Worm (Caenorhabditis elegans) whole organism, L2 larva: ENCODE results near the gene C49C3.15.

Source experiments
- C34F6.9 ChIP-seq: fragments of 150-350 bp; optimal IDR thresholded peaks from 2 replicates; lab custom pipeline; 2014; ENCODE audit warnings: missing biosample characterization, missing genetic modification characterization
- F13H6.1 ChIP-seq: sonication (generic microtip); optimal IDR thresholded peaks from 2 replicates; lab custom pipeline; 2016; ENCODE audit warnings: missing genetic modification characterization, missing compliant biosample characterization
- R02D3.7 ChIP-seq: fragments of 150-350 bp; optimal IDR thresholded peaks from 2 replicates; lab custom pipeline; 2014; ENCODE audit warnings: missing biosample characterization, missing genetic modification characterization
- Y55F3AM.14 ChIP-seq: fragments of 200-800 bp; sonication (Bioruptor generic); optimal IDR thresholded peaks from 2 replicates; lab custom pipeline; 2018; ENCODE audit warnings: mild to moderate bottlenecking, missing genetic modification characterization, missing compliant biosample characterization
- alr-1 ChIP-seq: fragments of 150-350 bp; optimal IDR thresholded peaks from 2 replicates; lab custom pipeline; 2014; ENCODE audit warnings: missing biosample characterization, missing genetic modification characterization
- aly-2 ChIP-seq: fragments of 150-350 bp; optimal IDR thresholded peaks from 2 replicates; lab custom pipeline; 2014; ENCODE audit warnings: missing biosample characterization, missing genetic modification characterization
- ama-1 ChIP-seq: fragments of 150-350 bp; optimal IDR thresholded peaks from 2 replicates; lab custom pipeline; 2018; ENCODE audit warnings: inconsistent platforms
- blmp-1 ChIP-seq: sonication (generic microtip); optimal IDR thresholded peaks from 2 replicates; lab custom pipeline; 2017; ENCODE audit warnings: missing genetic modification characterization, mild to moderate bottlenecking, missing compliant biosample characterization, antibody characterized with exemption, moderate library complexity; ENCODE audit not compliant: insufficient read depth
- ceh-16 ChIP-seq: fragments of 150-350 bp; optimal IDR thresholded peaks from 2 replicates; lab custom pipeline; 2014; ENCODE audit warnings: missing biosample characterization, missing genetic modification characterization
- crh-2 ChIP-seq: sonication (generic microtip); optimal IDR thresholded peaks from 2 replicates; lab custom pipeline; 2017; ENCODE audit warnings: missing biosample characterization, missing genetic modification characterization
- elt-1 ChIP-seq: fragments of 150-350 bp; optimal IDR thresholded peaks from 2 replicates; lab custom pipeline; 2014; ENCODE audit warnings: missing biosample characterization, missing genetic modification characterization
- elt-3 ChIP-seq: sonication (generic microtip); optimal IDR thresholded peaks from 2 replicates; lab custom pipeline; 2017; ENCODE audit warnings: missing biosample characterization, missing genetic modification characterization
- fos-1 ChIP-seq: fragments of 150-350 bp; optimal IDR thresholded peaks from 2 replicates; lab custom pipeline; 2014; ENCODE audit warnings: missing biosample characterization, missing genetic modification characterization
- gmeb-1 ChIP-seq: fragments of 150-350 bp; optimal IDR thresholded peaks from 2 replicates; lab custom pipeline; 2014; ENCODE audit warnings: missing biosample characterization, missing genetic modification characterization
- lin-11 ChIP-seq: fragments of 150-350 bp; sonication (generic microtip); optimal IDR thresholded peaks from 2 replicates; lab custom pipeline; 2014; ENCODE audit warnings: missing biosample characterization, missing genetic modification characterization, inconsistent platforms, mixed read lengths
- lin-13 ChIP-seq: fragments of 150-350 bp; optimal IDR thresholded peaks from 2 replicates; lab custom pipeline; 2014; ENCODE audit warnings: missing biosample characterization, missing genetic modification reagents, missing genetic modification characterization
- lin-39 ChIP-seq: fragments of 150-350 bp; optimal IDR thresholded peaks from 2 replicates; lab custom pipeline; 2014; ENCODE audit warnings: missing biosample characterization, missing genetic modification reagents, missing genetic modification characterization
- lsy-2 ChIP-seq, 2 experiments: fragments of 150-350 bp in 1 of 2; sonication (generic microtip) in 1 of 2; optimal IDR thresholded peaks; 2 replicates each; lab custom pipeline; 2014 to 2017; ENCODE audit warnings: missing biosample characterization in 2 of 2, missing genetic modification characterization in 2 of 2
- mab-5 ChIP-seq: fragments of 150-350 bp; optimal IDR thresholded peaks from 2 replicates; lab custom pipeline; 2014; ENCODE audit warnings: missing biosample characterization, missing genetic modification characterization
- mbf-1 ChIP-seq: sonication (generic microtip); optimal IDR thresholded peaks from 2 replicates; lab custom pipeline; 2017; ENCODE audit warnings: missing biosample characterization, missing genetic modification characterization
- mdl-1 ChIP-seq, 2 experiments: fragments of 150-350 bp in 1 of 2; sonication (generic microtip) in 1 of 2; optimal IDR thresholded peaks; 2 replicates each; lab custom pipeline; 2017; ENCODE audit warnings: missing biosample characterization in 2 of 2, missing genetic modification characterization in 2 of 2
- nhr-10 ChIP-seq: sonication (generic microtip); optimal IDR thresholded peaks from 2 replicates; lab custom pipeline; 2017; ENCODE audit warnings: missing biosample characterization, missing genetic modification characterization
- nhr-11 ChIP-seq: fragments of 150-350 bp; optimal IDR thresholded peaks from 2 replicates; lab custom pipeline; 2014; ENCODE audit warnings: missing biosample characterization, missing genetic modification characterization
- nhr-12 ChIP-seq: fragments of 150-350 bp; optimal IDR thresholded peaks from 2 replicates; lab custom pipeline; 2014; ENCODE audit warnings: missing biosample characterization, missing genetic modification characterization
- nhr-129 ChIP-seq: fragments of 150-350 bp; optimal IDR thresholded peaks from 2 replicates; lab custom pipeline; 2014; ENCODE audit warnings: missing biosample characterization, missing genetic modification characterization
- nhr-21 ChIP-seq: fragments of 150-350 bp; optimal IDR thresholded peaks from 2 replicates; lab custom pipeline; 2014; ENCODE audit warnings: missing biosample characterization, missing genetic modification characterization
- nhr-237 ChIP-seq: fragments of 150-350 bp; optimal IDR thresholded peaks from 2 replicates; lab custom pipeline; 2014; ENCODE audit warnings: missing biosample characterization, missing genetic modification characterization
- nhr-25 ChIP-seq: fragments of 150-350 bp; sonication (generic microtip); optimal IDR thresholded peaks from 3 replicates; lab custom pipeline; 2014; ENCODE audit warnings: missing biosample characterization, missing genetic modification characterization
- nhr-6 ChIP-seq: fragments of 150-350 bp; optimal IDR thresholded peaks from 2 replicates; lab custom pipeline; 2014; ENCODE audit warnings: missing biosample characterization, missing genetic modification characterization
- nhr-77 ChIP-seq: fragments of 150-350 bp; optimal IDR thresholded peaks from 2 replicates; lab custom pipeline; 2014; ENCODE audit warnings: missing biosample characterization, missing genetic modification characterization
- peb-1 ChIP-seq: fragments of 150-350 bp; optimal IDR thresholded peaks from 2 replicates; lab custom pipeline; 2014; ENCODE audit warnings: missing biosample characterization, missing genetic modification characterization
- sem-4 ChIP-seq: fragments of 150-350 bp; optimal IDR thresholded peaks from 2 replicates; lab custom pipeline; 2014; ENCODE audit warnings: missing biosample characterization, missing genetic modification reagents, missing genetic modification characterization
- skn-1 ChIP-seq: sonication (generic microtip); optimal IDR thresholded peaks from 2 replicates; lab custom pipeline; 2017; ENCODE audit warnings: missing biosample characterization, missing genetic modification characterization
- sma-3 ChIP-seq: sonication (generic microtip); optimal IDR thresholded peaks from 2 replicates; lab custom pipeline; 2016; ENCODE audit warnings: missing genetic modification reagents, missing genetic modification characterization, missing compliant biosample characterization
- unc-55 ChIP-seq: fragments of 150-350 bp; sonication (generic microtip); optimal IDR thresholded peaks from 3 replicates; lab custom pipeline; 2014; ENCODE audit warnings: missing biosample characterization, missing genetic modification reagents, missing genetic modification characterization
- unc-62 ChIP-seq: fragments of 150-350 bp; optimal IDR thresholded peaks from 2 replicates; lab custom pipeline; 2014; ENCODE audit warnings: missing biosample characterization, missing genetic modification reagents, missing genetic modification characterization
- zag-1 ChIP-seq: fragments of 150-350 bp; optimal IDR thresholded peaks from 2 replicates; lab custom pipeline; 2014; ENCODE audit warnings: missing biosample characterization, missing genetic modification characterization
- ztf-1 ChIP-seq: fragments of 200-800 bp; sonication (Bioruptor generic); conservative IDR thresholded peaks from 2 replicates; pipeline ENCODE4 v1.3.6; 2022; ENCODE audit warnings: missing genetic modification characterization, missing compliant biosample characterization
- ztf-11 ChIP-seq: sonication (generic microtip); optimal IDR thresholded peaks from 2 replicates; lab custom pipeline; 2017; ENCODE audit warnings: missing biosample characterization, missing genetic modification characterization

Gene C49C3.15

DNA sequence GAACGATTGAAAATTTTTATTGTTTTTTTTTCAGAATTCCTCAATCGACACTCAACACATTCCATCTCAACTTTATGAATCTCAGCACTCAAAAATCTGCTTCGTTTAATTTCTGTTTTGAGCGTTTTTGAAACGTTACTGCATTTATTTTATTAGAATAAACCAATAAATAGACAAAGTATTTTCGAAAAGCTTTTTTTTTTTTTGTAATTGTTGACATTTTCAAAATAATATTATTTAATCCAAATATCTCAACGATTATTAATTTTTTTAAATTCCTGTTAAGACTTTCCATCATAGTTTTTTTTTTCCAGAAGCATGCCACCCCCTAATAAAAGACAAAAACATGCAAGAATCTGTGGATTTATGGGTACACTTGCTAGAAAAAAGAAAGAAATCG lies 1.8 kb upstream of the C49C3.15 start, which contains the start of gene C49C3.7:
Gene C49C3.7 (plus strand): TSS at position 301 of the 400 bp plus-strand sequence.
- TF ChIP-seq ceh-16 (tag; lab: Kevin White, UChicago) (no peak), sma-3 (GFP tag; lab: Kevin White, UChicago) (no peak), nhr-10 (tag; lab: Kevin White, UChicago) (no peak), ztf-1 (GFP tag; lab: Robert Waterston, UW) (no peak), lin-11 (tag; lab: Kevin White, UChicago) (no peak), elt-1 (tag; lab: Kevin White, UChicago) (no peak), C34F6.9 (tag; lab: Kevin White, UChicago) (no peak), aly-2 (tag; lab: Kevin White, UChicago) (no peak), sem-4 (no peak), unc-55 (no peak), lin-39 (tag; lab: Kevin White, UChicago) (no peak), nhr-25 (tag; lab: Kevin White, UChicago) (no peak), gmeb-1 (tag; lab: Kevin White, UChicago) (no peak), mab-5 (tag; lab: Kevin White, UChicago) (no peak)

DNA sequence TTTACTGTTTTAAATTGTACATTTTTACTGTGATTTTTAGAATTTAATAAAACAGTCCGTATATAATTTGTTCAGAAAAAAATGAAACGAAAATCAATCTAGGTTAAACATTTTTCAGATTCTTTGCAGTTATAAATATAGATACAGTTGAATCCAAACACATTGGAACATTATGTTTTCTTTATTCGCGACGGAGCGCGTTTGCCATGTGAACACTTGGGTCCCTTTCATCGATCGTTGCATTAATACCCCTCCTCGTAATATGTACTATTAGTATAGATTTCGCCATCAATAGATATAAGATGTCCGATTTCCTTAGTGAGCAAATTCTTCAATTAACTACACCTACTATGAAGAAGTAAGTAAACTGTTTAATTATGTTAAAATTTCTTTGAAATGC lies 1.0 kb downstream of the C49C3.15 start, which contains the start of gene C49C3.8:
Gene C49C3.8 (plus strand): TSS at position 173 of the 400 bp plus-strand sequence.
- peak; percentile 8 for TF ChIP-seq nhr-129
- no peak for TF ChIP-seq nhr-77 (tag; lab: Kevin White, UChicago)
- peak; percentile 61 for TF ChIP-seq C34F6.9 (tag; lab: Kevin White, UChicago)
- TF ChIP-seq unc-55: peak; percentile 54

ce11 chrIV:17338920-17339510 lies 5.0 kb downstream of the C49C3.15 start, which contains the start of gene C49C3.10:
TSS of gene C49C3.10 (minus strand) at chrIV:17338970.
- TF ChIP-seq Y55F3AM.14 (GFP tag; lab: Kevin White, UChicago) (no peak), mdl-1 (tag; optimal IDR thresholded peaks at IDR 0.05; lab: Kevin White, UChicago) (no peak), crh-2 (tag; lab: Kevin White, UChicago) (peak; percentile 56), ceh-16 (tag; lab: Kevin White, UChicago) (no peak), skn-1 (tag; lab: Kevin White, UChicago) (peak; percentile 55), nhr-237 (tag; lab: Kevin White, UChicago) (no peak), fos-1 (peak; percentile 74)

- TF ChIP-seq fos-1: no peak
- no peak for TF ChIP-seq nhr-21 (tag; lab: Kevin White, UChicago)
- no peak for TF ChIP-seq zag-1 (tag; lab: Kevin White, UChicago)
- no peak for TF ChIP-seq nhr-25 (tag; lab: Kevin White, UChicago)
- no peak for TF ChIP-seq lin-13 (GFP tag; lab: Kevin White, UChicago)
- TF ChIP-seq blmp-1 (tag; lab: Kevin White, UChicago): no peak
- no peak for TF ChIP-seq nhr-129
- no peak for TF ChIP-seq elt-1 (tag; lab: Kevin White, UChicago)
- no peak for TF ChIP-seq peb-1 (tag; lab: Kevin White, UChicago)
- TF ChIP-seq mbf-1 (tag; lab: Kevin White, UChicago): no peak
- TF ChIP-seq ztf-11 (tag; lab: Kevin White, UChicago): no peak
- no peak for TF ChIP-seq unc-55
- TF ChIP-seq, all 48 proteins: peak for 0
Observed at ce11 chrIV:17341033-17341432, 7.0 kb downstream of the C49C3.15 start.

- TF ChIP-seq nhr-12 (tag; lab: Kevin White, UChicago) (no peak), fos-1 (peak; percentile 99), crh-2 (tag; lab: Kevin White, UChicago) (peak; percentile 5), skn-1 (tag; lab: Kevin White, UChicago) (no peak)
Observed at ce11 chrIV:17342179-17342578, 8.1 kb downstream of the C49C3.15 start, which contains the start of gene C49C3.9. TSS of gene C49C3.9 (minus strand) at chrIV:17342314.

DNA sequence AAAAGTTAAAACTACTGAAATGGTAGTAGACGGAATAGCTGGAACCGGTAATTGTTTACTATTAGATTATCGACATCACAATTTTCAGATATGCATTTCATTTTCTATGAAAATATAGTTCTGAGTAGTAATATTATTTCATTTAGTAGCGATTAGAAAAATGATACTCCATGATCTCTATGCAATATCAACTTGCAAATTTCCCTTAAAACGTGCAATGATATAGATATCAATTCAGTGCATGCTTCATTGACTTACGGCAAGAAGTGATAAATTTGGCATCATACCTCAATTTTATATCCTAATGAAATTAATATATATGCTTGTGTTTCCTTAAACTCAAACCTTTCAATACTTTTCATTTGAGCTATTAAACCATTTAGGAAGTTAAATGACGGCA lies 8.6 kb downstream of the C49C3.15 start, which contains the start of gene C49C3.21:
Gene C49C3.21 (plus strand): TSS at position 301 of the 400 bp plus-strand sequence.
- TF ChIP-seq nhr-6 (tag; lab: Kevin White, UChicago) (no peak), nhr-11 (tag; lab: Kevin White, UChicago) (no peak), lin-39 (tag; lab: Kevin White, UChicago) (no peak), ama-1 (lab: Kevin White, UChicago) (no peak), elt-3 (tag; lab: Kevin White, UChicago) (no peak), nhr-12 (tag; lab: Kevin White, UChicago) (no peak), lin-13 (GFP tag; lab: Kevin White, UChicago) (no peak), R02D3.7 (tag; lab: Kevin White, UChicago) (no peak), lin-11 (tag; lab: Kevin White, UChicago) (no peak), crh-2 (tag; lab: Kevin White, UChicago) (no peak), aly-2 (tag; lab: Kevin White, UChicago) (no peak), mbf-1 (tag; lab: Kevin White, UChicago) (no peak), unc-62 (GFP tag; lab: Kevin White, UChicago) (no peak), alr-1 (tag; lab: Kevin White, UChicago) (no peak), lsy-2 (tag; optimal IDR thresholded peaks at IDR 0.05; lab: Kevin White, UChicago) (no peak), ztf-1 (GFP tag; lab: Robert Waterston, UW) (no peak), F13H6.1 (tag; lab: Kevin White, UChicago) (no peak), C34F6.9 (tag; lab: Kevin White, UChicago) (no peak), mdl-1 (tag; optimal IDR thresholded peaks at IDR 0.05; lab: Kevin White, UChicago) (no peak)
